Fruit fly (Drosophila melanogaster): ENCODE results near the gene CG13308.

- no peak for TF ChIP-seq Myc (optimal IDR thresholded peaks at IDR 0.05)
- TF ChIP-seq psq (optimal IDR thresholded peaks at IDR 0.05), result no peak
- no peak for TF ChIP-seq insv (optimal IDR thresholded peaks at IDR 0.05)
- no peak for TF ChIP-seq Sin3A (optimal IDR thresholded peaks at IDR 0.05)
Measured at dm6 chr3L:8819441-8819840, 11.1 kb downstream of the CG13308 start.

All from Kc167 (cell line).